Worm (Caenorhabditis elegans) whole organism, early embryonic: Measurements from ENCODE around the gene C28H8.8.

Experiments
- B0310.2 ChIP-seq: sonication (generic microtip); optimal IDR thresholded peaks from 2 replicates; lab custom pipeline; 2016; ENCODE audit warnings: mild to moderate bottlenecking, missing genetic modification characterization, missing compliant biosample characterization
- ama-1 ChIP-seq: fragments of 150-350 bp; optimal IDR thresholded peaks from 2 replicates; lab custom pipeline; 2014
- flt-1 ChIP-seq: fragments of 200-800 bp; sonication (Bioruptor generic); IDR thresholded peaks from 2 replicates; pipeline ENCODE4 v1.3.6; 2022; ENCODE audit warnings: missing genetic modification characterization, missing compliant biosample characterization
- hmg-4 ChIP-seq: fragments of 200-800 bp; sonication (Bioruptor generic); optimal IDR thresholded peaks from 2 replicates; lab custom pipeline; 2018; ENCODE audit warnings: mild to moderate bottlenecking, missing genetic modification characterization, missing compliant biosample characterization
- tbx-11 ChIP-seq: fragments of 200-800 bp; sonication (Bioruptor generic); IDR thresholded peaks from 2 replicates; pipeline ENCODE4 v1.3.6; 2022; ENCODE audit warnings: missing genetic modification characterization, missing compliant biosample characterization

DNA sequence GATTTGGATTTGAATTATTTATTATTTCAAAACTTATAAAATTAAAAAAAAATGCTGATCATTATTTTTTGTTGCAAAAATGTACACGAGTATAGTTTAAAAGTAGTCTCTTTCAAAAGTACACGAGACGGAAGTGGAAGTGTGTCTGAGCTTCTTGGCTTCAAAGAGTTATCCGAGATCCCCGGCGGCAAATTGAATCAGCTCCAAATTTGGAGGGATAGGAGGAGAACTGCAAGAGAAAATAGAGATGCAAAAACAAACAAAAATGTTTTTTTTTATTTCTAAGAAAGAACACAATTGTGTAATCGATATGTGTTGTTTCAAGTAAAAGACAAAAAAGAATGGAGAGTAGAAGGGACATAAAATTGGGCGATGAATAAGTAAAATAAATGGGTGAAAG is 14.0 kb upstream of the C28H8.8 start:
- TF ChIP-seq ama-1 (lab: Kevin White, UChicago) (no peak), tbx-11 (GFP tag; lab: Robert Waterston, UW) (no peak), hmg-4 (no peak), B0310.2 (tag; lab: Kevin White, UChicago) (no peak), flt-1 (GFP tag; lab: Robert Waterston, UW) (no peak)
